Fruit fly (Drosophila melanogaster): ENCODE measurements around the gene CG2217.

Gene CG2217

DNA sequence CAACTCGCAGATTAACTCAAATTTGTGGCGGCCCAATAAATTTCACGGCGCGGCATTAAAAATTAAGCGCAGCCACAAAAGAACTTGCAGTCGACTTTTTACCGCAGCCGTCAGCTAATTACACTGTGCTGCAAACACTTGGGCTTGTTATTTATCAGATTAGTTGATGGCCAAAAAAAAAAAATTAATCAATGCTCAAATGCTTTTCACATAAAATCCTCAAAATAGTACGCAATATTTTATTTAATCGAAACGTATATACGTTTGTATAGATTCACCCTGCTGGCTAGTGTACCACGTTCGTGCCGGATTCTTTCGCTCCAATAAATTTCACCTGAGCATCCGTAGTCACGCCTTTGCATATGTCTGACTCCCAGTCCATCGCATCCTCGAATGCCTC lies 9.0 kb downstream of the CG2217 start (continued):
- TF ChIP-seq CHES-1-like (GFP tag; optimal IDR thresholded peaks at IDR 0.05) (no peak), CG32532 (GFP tag; IDR thresholded peaks at IDR 0.05) (peak; percentile 42; the same call in 1 of the 2 replicates), CG12219 (GFP tag; optimal IDR thresholded peaks at IDR 0.05) (peak; percentile 54), zfh1 (GFP tag; IDR thresholded peaks at IDR 0.05) (peak; percentile 74), CG7928 (GFP tag; optimal IDR thresholded peaks at IDR 0.05) (no peak), gcm2 (GFP tag; optimal IDR thresholded peaks at IDR 0.05) (no peak), D (optimal IDR thresholded peaks at IDR 0.05) (no peak), D (GFP tag; optimal IDR thresholded peaks at IDR 0.05) (peak; percentile 59), oc (tag; optimal IDR thresholded peaks at IDR 0.05) (peak; percentile 51), CG14050 (GFP tag; IDR thresholded peaks at IDR 0.05) (no peak), CG31365 (tag; optimal IDR thresholded peaks at IDR 0.05) (no peak), Blimp-1 (GFP tag; optimal IDR thresholded peaks at IDR 0.05) (peak; percentile 72), slou (GFP tag; optimal IDR thresholded peaks at IDR 0.05) (no peak), mam (GFP tag; optimal IDR thresholded peaks at IDR 0.05) (peak; percentile 46), CG17829 (tag; optimal IDR thresholded peaks at IDR 0.05) (peak; percentile 45), twi (tag; optimal IDR thresholded peaks at IDR 0.05) (no peak), CG14014 (GFP tag; IDR thresholded peaks at IDR 0.05) (peak; percentile 49; the same call in 1 of the 2 replicates), HmgD (GFP tag; optimal IDR thresholded peaks at IDR 0.05) (no peak), danr (GFP tag; IDR thresholded peaks at IDR 0.05) (0 out of 2 replicates have a peak, but pooled peaks have one; percentile 16), CG17912 (GFP tag; optimal IDR thresholded peaks at IDR 0.05) (no peak), CG11085 (GFP tag; IDR thresholded peaks at IDR 0.05) (no peak), CkIIα-i1 (GFP tag; IDR thresholded peaks at IDR 0.05) (no peak), ham (GFP tag; IDR thresholded peaks at IDR 0.05) (no peak), dati (GFP tag; IDR thresholded peaks at IDR 0.05) (no peak), CG17359 (tag; optimal IDR thresholded peaks at IDR 0.05) (peak; percentile 66), cwo (GFP tag; optimal IDR thresholded peaks at IDR 0.05) (peak; percentile 27), Lim3 (GFP tag; IDR thresholded peaks at IDR 0.05) (no peak), CG9876 (GFP tag; optimal IDR thresholded peaks at IDR 0.05) (no peak), Sry-δ (GFP tag; optimal IDR thresholded peaks at IDR 0.05) (no peak), crp (GFP tag; optimal IDR thresholded peaks at IDR 0.05) (no peak), hth (optimal IDR thresholded peaks at IDR 0.05) (no peak), CG18011 (GFP tag; optimal IDR thresholded peaks at IDR 0.05) (no peak), en (GFP tag; optimal IDR thresholded peaks at IDR 0.05) (peak; percentile 17), Dip2 (GFP tag; IDR thresholded peaks at IDR 0.05) (no peak), Nf-YA (GFP tag; IDR thresholded peaks at IDR 0.05) (no peak), CG3726 (GFP tag; IDR thresholded peaks at IDR 0.05) (0 out of 3 replicates have a peak, but pooled peaks have one; percentile 20), inv (GFP tag; IDR thresholded peaks at IDR 0.05; ENCODE audit: partially characterized antibody) (no peak), ato (GFP tag; IDR thresholded peaks at IDR 0.05; ENCODE audit: partially characterized antibody) (no peak), Hey (tag; optimal IDR thresholded peaks at IDR 0.05) (no peak), sima (GFP tag; optimal IDR thresholded peaks at IDR 0.05) (no peak), Nf-YC (tag; optimal IDR thresholded peaks at IDR 0.05) (no peak), CG34376 (GFP tag; optimal IDR thresholded peaks at IDR 0.05) (no peak), CG10543 (GFP tag; optimal IDR thresholded peaks at IDR 0.05) (no peak), Dip3 (GFP tag; optimal IDR thresholded peaks at IDR 0.05) (no peak), cas (GFP tag; IDR thresholded peaks at IDR 0.05) (no peak), Adf1 (GFP tag; IDR thresholded peaks at IDR 0.05) (no peak), Awh (GFP tag; IDR thresholded peaks at IDR 0.05) (peak; percentile 74), CG31388 (GFP tag; optimal IDR thresholded peaks at IDR 0.05) (no peak), CG8281 (tag; optimal IDR thresholded peaks at IDR 0.05) (no peak), tup (GFP tag; optimal IDR thresholded peaks at IDR 0.05) (no peak), CG43689 (GFP tag; IDR thresholded peaks at IDR 0.05) (no peak), CG33557 (GFP tag; optimal IDR thresholded peaks at IDR 0.05) (no peak)
